Worm (Caenorhabditis elegans): ENCODE measurements around the gene sri-72.

Gene sri-72

DNA sequence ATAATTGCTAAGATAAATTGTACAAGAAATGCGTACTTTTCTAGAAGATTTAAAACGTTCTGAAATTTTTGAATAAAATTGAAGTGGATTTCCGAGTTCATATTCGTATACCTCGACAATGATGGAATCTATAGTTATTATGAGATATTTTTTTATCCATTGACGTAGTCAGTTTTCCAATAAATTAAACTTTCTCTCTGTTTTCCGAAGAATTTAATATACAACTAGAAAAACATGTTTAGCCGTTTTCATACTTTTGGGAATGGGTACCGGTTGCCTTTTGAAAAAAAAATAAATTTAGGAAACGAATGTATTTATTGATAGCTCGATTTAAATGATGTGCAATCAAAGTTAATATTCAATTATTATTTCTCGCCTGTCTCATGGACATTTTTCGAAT is 40.8 kb upstream of the sri-72 start, which contains the start of gene srw-109:
Gene srw-109 (minus strand): TSS at position 101 of the 400 bp plus-strand sequence.
- TF ChIP-seq sem-2 (GFP tag; optimal IDR thresholded peaks at IDR 0.05) (no peak), snpc-4 (tag; optimal IDR thresholded peaks at IDR 0.05) (no peak), nhr-28 (tag; optimal IDR thresholded peaks at IDR 0.05) (no peak), nhr-2 (tag; optimal IDR thresholded peaks at IDR 0.05) (no peak), elt-3 (tag; optimal IDR thresholded peaks at IDR 0.05) (no peak), ztf-11 (tag; optimal IDR thresholded peaks at IDR 0.05) (no peak)

DNA sequence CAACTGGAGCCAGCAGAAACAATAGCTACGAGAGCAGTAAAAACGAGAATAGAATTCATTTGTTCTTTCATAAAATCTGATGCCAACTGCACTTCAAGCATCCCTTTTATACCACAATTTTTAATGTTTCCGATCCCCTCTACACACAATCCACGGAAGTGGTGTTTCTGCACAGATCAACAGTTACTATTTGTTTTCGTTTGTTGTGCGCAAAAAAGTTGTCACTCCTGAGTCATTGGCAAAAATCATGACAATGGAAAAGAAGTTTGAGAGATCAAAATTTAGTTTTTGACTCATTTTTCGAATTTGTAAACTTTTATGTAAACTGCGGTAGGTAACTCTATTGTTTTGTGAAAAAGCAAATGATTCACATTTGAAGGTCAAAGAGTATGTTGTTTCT is 36.1 kb upstream of the sri-72 start, which contains the start of gene srlf-37:
Gene srlf-37 (minus strand): TSS at position 101 of the 400 bp plus-strand sequence.
- TF ChIP-seq elt-1 (tag; optimal IDR thresholded peaks at IDR 0.05; ENCODE audit: borderline replicate concordance, insufficient read depth) (no peak), sem-2 (GFP tag; optimal IDR thresholded peaks at IDR 0.05) (no peak), ceh-43 (GFP tag; optimal IDR thresholded peaks at IDR 0.05) (no peak), nhr-2 (tag; optimal IDR thresholded peaks at IDR 0.05) (no peak), elt-3 (tag; optimal IDR thresholded peaks at IDR 0.05) (no peak), ceh-83 (GFP tag; optimal IDR thresholded peaks at IDR 0.05) (no peak), unc-39 (tag; optimal IDR thresholded peaks at IDR 0.05) (no peak), M03D4.4 (tag; optimal IDR thresholded peaks at IDR 0.05) (no peak), nhr-28 (tag; optimal IDR thresholded peaks at IDR 0.05) (no peak), hlh-1 (tag; optimal IDR thresholded peaks at IDR 0.05) (no peak), zip-8 (tag; optimal IDR thresholded peaks at IDR 0.05) (no peak), ham-2 (GFP tag; optimal IDR thresholded peaks at IDR 0.05) (no peak), bed-3 (GFP tag; optimal IDR thresholded peaks at IDR 0.05) (no peak), snpc-4 (tag; optimal IDR thresholded peaks at IDR 0.05) (no peak), unc-120 (tag; optimal IDR thresholded peaks at IDR 0.05; ENCODE audit: poor library complexity, severe bottlenecking) (no peak), drap-1 (GFP tag; optimal IDR thresholded peaks at IDR 0.05) (no peak), nhr-12 (tag; optimal IDR thresholded peaks at IDR 0.05) (no peak), ceh-39 (tag; optimal IDR thresholded peaks at IDR 0.05) (no peak), blmp-1 (tag; optimal IDR thresholded peaks at IDR 0.05) (no peak), lsy-2 (tag; optimal IDR thresholded peaks at IDR 0.05) (no peak)

DNA sequence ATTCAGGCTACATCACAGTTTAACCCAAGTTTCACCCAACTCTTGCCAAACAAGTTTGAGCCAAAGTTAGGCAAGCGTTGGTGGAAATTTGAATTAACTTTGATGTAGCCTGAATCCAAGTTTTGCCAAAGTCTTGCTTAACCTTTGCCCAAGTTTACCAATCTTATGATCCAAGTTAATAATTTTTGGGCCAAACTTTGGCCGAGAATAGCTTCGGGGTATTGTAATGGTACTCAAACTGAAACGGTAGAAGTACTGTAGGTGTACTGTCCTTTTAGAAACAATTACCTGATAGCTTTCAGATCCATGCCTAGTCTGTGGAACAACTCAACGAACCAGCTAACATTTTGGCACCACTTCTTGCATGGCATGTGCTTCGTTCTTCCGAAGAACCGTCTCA is 32.2 kb upstream of the sri-72 start, which contains the start of gene nhr-251:
Gene nhr-251 (plus strand): TSS at position 301 of the 400 bp plus-strand sequence.
- TF ChIP-seq pha-4 (tag; optimal IDR thresholded peaks at IDR 0.05) (no peak), ceh-83 (GFP tag; optimal IDR thresholded peaks at IDR 0.05) (no peak), lin-32 (GFP tag; optimal IDR thresholded peaks at IDR 0.05) (no peak), ces-1 (GFP tag; optimal IDR thresholded peaks at IDR 0.05) (no peak), snpc-4 (tag; optimal IDR thresholded peaks at IDR 0.05) (no peak), flh-1 (GFP tag; optimal IDR thresholded peaks at IDR 0.05) (no peak), nhr-76 (tag; optimal IDR thresholded peaks at IDR 0.05) (no peak), lin-13 (tag; optimal IDR thresholded peaks at IDR 0.05) (no peak), tbx-8 (GFP tag; optimal IDR thresholded peaks at IDR 0.05) (no peak)

DNA sequence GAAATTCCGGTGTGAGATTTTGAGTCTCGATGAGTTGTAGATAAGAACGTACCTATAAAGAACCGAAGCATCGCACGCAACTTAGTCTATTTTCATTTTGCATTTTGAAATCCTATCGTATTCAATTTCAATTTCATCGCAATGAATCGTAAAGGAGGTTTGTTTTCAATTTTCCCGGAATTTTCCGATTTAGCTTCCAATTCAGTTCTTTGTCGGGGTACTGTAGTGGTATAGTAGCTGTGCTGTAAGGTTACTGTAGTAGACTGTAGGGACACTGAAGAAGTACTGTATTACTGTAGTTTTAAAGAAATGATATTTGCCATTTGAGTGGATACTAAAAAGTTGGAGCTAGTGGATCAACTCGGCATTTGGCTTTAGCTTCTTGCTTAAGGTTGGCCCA is 31.8 kb upstream of the sri-72 start:
- TF ChIP-seq unc-39 (tag; optimal IDR thresholded peaks at IDR 0.05) (no peak), lsy-2 (tag; optimal IDR thresholded peaks at IDR 0.05) (no peak), cnd-1 (tag; optimal IDR thresholded peaks at IDR 0.05) (no peak), nhr-12 (tag; optimal IDR thresholded peaks at IDR 0.05) (no peak), tbx-8 (GFP tag; optimal IDR thresholded peaks at IDR 0.05) (no peak), nhr-237 (tag; optimal IDR thresholded peaks at IDR 0.05) (no peak), ceh-43 (GFP tag; optimal IDR thresholded peaks at IDR 0.05) (no peak), lin-13 (tag; optimal IDR thresholded peaks at IDR 0.05) (no peak), nhr-28 (tag; optimal IDR thresholded peaks at IDR 0.05) (no peak), flh-1 (GFP tag; optimal IDR thresholded peaks at IDR 0.05) (no peak), pha-4 (tag; optimal IDR thresholded peaks at IDR 0.05) (no peak), ztf-11 (tag; optimal IDR thresholded peaks at IDR 0.05) (no peak), ham-2 (GFP tag; optimal IDR thresholded peaks at IDR 0.05) (no peak), nhr-76 (tag; optimal IDR thresholded peaks at IDR 0.05) (no peak)

DNA sequence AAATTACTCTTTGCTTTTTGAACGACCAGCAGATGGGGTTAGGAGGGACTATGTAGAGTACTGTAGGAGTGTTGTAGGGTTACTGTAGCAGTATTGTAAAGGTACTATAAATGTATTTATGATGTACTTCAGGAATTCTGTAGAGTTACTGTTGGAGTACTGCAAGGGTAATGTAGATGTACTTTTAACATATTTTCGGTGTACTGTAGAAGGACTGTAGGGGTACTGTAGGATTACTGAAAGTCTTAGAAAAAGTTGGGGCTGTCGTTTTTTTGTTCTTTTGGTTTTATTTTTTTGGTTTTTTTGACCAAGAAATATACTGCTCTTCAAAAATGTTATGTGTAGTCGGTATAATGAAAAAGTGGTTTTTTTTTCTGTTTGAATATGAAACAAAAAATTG is 30.6 kb upstream of the sri-72 start:
- TF ChIP-seq ham-2 (GFP tag; optimal IDR thresholded peaks at IDR 0.05): no peak
- TF ChIP-seq cnd-1 (tag; optimal IDR thresholded peaks at IDR 0.05): no peak
- TF ChIP-seq bed-3 (GFP tag; optimal IDR thresholded peaks at IDR 0.05): no peak
- TF ChIP-seq lsy-2 (tag; optimal IDR thresholded peaks at IDR 0.05): no peak
- TF ChIP-seq nhr-237 (tag; optimal IDR thresholded peaks at IDR 0.05): no peak
- no peak for TF ChIP-seq tbx-8 (GFP tag; optimal IDR thresholded peaks at IDR 0.05)
- no peak for TF ChIP-seq ces-1 (GFP tag; optimal IDR thresholded peaks at IDR 0.05)
- TF ChIP-seq sptf-1 (tag; optimal IDR thresholded peaks at IDR 0.05): no peak
- no peak for TF ChIP-seq nhr-2 (tag; optimal IDR thresholded peaks at IDR 0.05)
- no peak for TF ChIP-seq hlh-1 (tag; optimal IDR thresholded peaks at IDR 0.05)
- no peak for TF ChIP-seq mls-2 (tag; optimal IDR thresholded peaks at IDR 0.05)
- no peak for TF ChIP-seq unc-120 (tag; optimal IDR thresholded peaks at IDR 0.05; ENCODE audit: poor library complexity, severe bottlenecking)
- no peak for TF ChIP-seq unc-39 (tag; optimal IDR thresholded peaks at IDR 0.05)
- no peak for TF ChIP-seq zip-8 (tag; optimal IDR thresholded peaks at IDR 0.05)
- TF ChIP-seq nhr-28 (tag; optimal IDR thresholded peaks at IDR 0.05): no peak
- TF ChIP-seq nhr-12 (tag; optimal IDR thresholded peaks at IDR 0.05): no peak
- no peak for TF ChIP-seq elt-3 (tag; optimal IDR thresholded peaks at IDR 0.05)
- no peak for TF ChIP-seq lin-13 (tag; optimal IDR thresholded peaks at IDR 0.05)
- TF ChIP-seq nhr-76 (tag; optimal IDR thresholded peaks at IDR 0.05): no peak
